Worm (Caenorhabditis elegans): ENCODE data around the gene nlp-36.

nlp-36 gene

DNA sequence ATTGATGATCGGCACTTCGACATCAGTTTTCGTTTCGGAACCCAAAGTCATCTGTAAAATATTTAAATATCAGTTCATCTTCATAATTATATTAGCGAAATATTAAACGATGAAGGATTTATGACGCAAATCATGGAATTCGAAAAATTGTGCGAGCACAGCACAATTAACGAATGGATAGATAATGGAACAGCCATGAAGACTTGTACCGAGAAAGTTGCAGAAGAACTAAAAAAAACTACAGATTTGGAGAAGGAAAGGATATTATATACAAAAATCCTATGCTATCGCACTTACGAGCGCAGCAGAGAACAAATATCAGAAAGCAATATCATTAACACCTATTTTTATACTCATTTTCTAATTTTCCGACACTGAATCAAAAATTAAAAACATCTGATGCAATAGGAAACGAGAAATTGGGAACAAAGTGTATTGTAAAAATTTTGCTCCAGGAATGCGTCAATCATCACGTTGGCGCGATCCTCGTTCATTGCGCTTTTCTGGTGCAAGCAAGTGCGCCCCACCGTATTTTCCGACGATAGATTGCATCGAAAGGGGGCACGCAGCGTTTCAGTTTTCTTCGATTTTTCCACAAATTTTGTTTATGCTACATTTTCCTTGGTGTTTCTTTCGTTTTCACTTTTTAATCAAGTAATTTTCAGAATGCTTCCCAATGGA, 33.0 kb downstream of the nlp-36 start, which contains the start of the genes clu-1 and prp-40 (continued):
- TF ChIP-seq cey-2 (tag; optimal IDR thresholded peaks at IDR 0.05; ENCODE audit: borderline replicate concordance, insufficient read depth) (no peak), zip-11 (GFP tag; IDR thresholded peaks at IDR 0.05) (no peak), Y48G9A.11 (GFP tag; IDR thresholded peaks at IDR 0.05) (no peak), madf-9 (GFP tag; conservative IDR thresholded peaks at IDR 0.05) (0 out of 2 replicates have a peak, but pooled peaks have one; percentile 18), egl-27 (tag; optimal IDR thresholded peaks at IDR 0.05) (no peak), mdl-1 (tag; optimal IDR thresholded peaks at IDR 0.05) (peak in 1 of 2 experiments; percentile 37), mes-2 (tag; optimal IDR thresholded peaks at IDR 0.05; ENCODE audit: poor library complexity, severe bottlenecking) (peak; percentile 93), pha-4 (GFP tag; IDR thresholded peaks at IDR 0.05) (peak; percentile 25; the same call in 1 of the 2 replicates), pha-4 (tag; optimal IDR thresholded peaks at IDR 0.05) (peak; percentile 78), nhr-77 (tag; optimal IDR thresholded peaks at IDR 0.05) (peak; percentile 78), unc-130 (GFP tag; optimal IDR thresholded peaks at IDR 0.05) (peak; percentile 44), arid-1 (GFP tag; conservative IDR thresholded peaks at IDR 0.05) (peak; percentile 58; the same call in 1 of the 2 replicates), daf-8 (GFP tag; IDR thresholded peaks at IDR 0.05) (no peak), ceh-82 (tag; optimal IDR thresholded peaks at IDR 0.05) (no peak), dpl-1 (GFP tag; optimal IDR thresholded peaks at IDR 0.05) (peak; percentile 83), ama-1 (optimal IDR thresholded peaks at IDR 0.05) (peak; percentile 77), pqm-1 (tag; optimal IDR thresholded peaks at IDR 0.05) (no peak), mep-1 (tag; optimal IDR thresholded peaks at IDR 0.05) (peak; percentile 92), zfp-2 (tag; optimal IDR thresholded peaks at IDR 0.05) (no peak), hlh-30 (tag; optimal IDR thresholded peaks at IDR 0.05; ENCODE audit: insufficient read depth) (peak; percentile 76), nhr-41 (GFP tag; IDR thresholded peaks at IDR 0.05) (no peak), ceh-28 (tag; optimal IDR thresholded peaks at IDR 0.05) (no peak), tag-97 (GFP tag; IDR thresholded peaks at IDR 0.05) (no peak), mxl-2 (GFP tag; conservative IDR thresholded peaks at IDR 0.05) (no peak), nhr-6 (tag; optimal IDR thresholded peaks at IDR 0.05) (peak; percentile 91), nhr-11 (tag; optimal IDR thresholded peaks at IDR 0.05) (peak; percentile 85), lsy-2 (tag; optimal IDR thresholded peaks at IDR 0.05) (peak; percentile 70 to 94), madf-5 (GFP tag; IDR thresholded peaks at IDR 0.05) (no peak), lir-3 (tag; optimal IDR thresholded peaks at IDR 0.05) (no peak), php-3 (GFP tag; IDR thresholded peaks at IDR 0.05) (no peak), zip-2 (tag; optimal IDR thresholded peaks at IDR 0.05) (peak; percentile 17), zag-1 (tag; optimal IDR thresholded peaks at IDR 0.05) (no peak), F37D6.2 (tag; optimal IDR thresholded peaks at IDR 0.05) (peak; percentile 51), duxl-1 (tag; optimal IDR thresholded peaks at IDR 0.05; ENCODE audit: poor library complexity) (peak; percentile 72), lin-29 (GFP tag; IDR thresholded peaks at IDR 0.05) (0 out of 2 replicates have a peak, but pooled peaks have one; percentile 12), lin-15B (tag; optimal IDR thresholded peaks at IDR 0.05) (peak; percentile 20), daf-16 (GFP tag; optimal IDR thresholded peaks at IDR 0.05) (peak in 1 of 2 experiments; percentile 55), daf-16 (tag; optimal IDR thresholded peaks at IDR 0.05) (peak; percentile 72), nhr-111 (GFP tag; optimal IDR thresholded peaks at IDR 0.05) (no peak), lin-1 (GFP tag; IDR thresholded peaks at IDR 0.05) (no peak), set-16 (GFP tag; IDR thresholded peaks at IDR 0.05) (no peak), dmd-8 (GFP tag; IDR thresholded peaks at IDR 0.05) (no peak), mxl-3 (GFP tag; optimal IDR thresholded peaks at IDR 0.05) (peak; percentile 35), ztf-11 (tag; optimal IDR thresholded peaks at IDR 0.05) (no peak), lin-13 (GFP tag; optimal IDR thresholded peaks at IDR 0.05) (peak; percentile 86), aha-1 (tag) (peak; percentile 98), D1046.2 (GFP tag; IDR thresholded peaks at IDR 0.05) (no peak), dmd-9 (GFP tag; IDR thresholded peaks at IDR 0.05) (no peak), gei-8 (GFP tag; optimal IDR thresholded peaks at IDR 0.05) (no peak), Y75B8A.6 (GFP tag; IDR thresholded peaks at IDR 0.05) (no peak), dmd-6 (GFP tag; IDR thresholded peaks at IDR 0.05) (peak; percentile 75)
